Worm (Caenorhabditis elegans) whole organism, L4 larva: ENCODE data around the gene R12H7.4.

ENCODE experiments used
- F10B5.3 ChIP-seq: sonication (generic microtip); optimal IDR thresholded peaks from 2 replicates; lab custom pipeline; 2016; ENCODE audit warnings: mild to moderate bottlenecking, missing genetic modification characterization, missing compliant biosample characterization
- F26F4.8 ChIP-seq: fragments of 200-800 bp; sonication (Bioruptor generic); conservative IDR thresholded peaks from 2 replicates; pipeline ENCODE4 v1.3.6; 2022; ENCODE audit warnings: missing genetic modification characterization, missing compliant biosample characterization
- F37D6.2 ChIP-seq: sonication (generic microtip); optimal IDR thresholded peaks from 2 replicates; lab custom pipeline; 2016; ENCODE audit warnings: mild to moderate bottlenecking, missing genetic modification characterization, missing compliant biosample characterization
- R02D3.7 ChIP-seq: fragments of 150-350 bp; sonication (generic microtip); optimal IDR thresholded peaks from 3 replicates; lab custom pipeline; 2014; ENCODE audit warnings: missing biosample characterization, missing genetic modification characterization
- Y48G9A.11 ChIP-seq: fragments of 200-800 bp; sonication (Bioruptor generic); IDR thresholded peaks from 2 replicates; pipeline ENCODE4 v1.3.6; 2022; ENCODE audit warnings: missing genetic modification reagents, missing genetic modification characterization, missing compliant biosample characterization
- aha-1 ChIP-seq: fragments of 150-350 bp; peaks from one replicate; lab custom pipeline; 2014; ENCODE audit warnings: missing biosample characterization, missing genetic modification characterization
- ama-1 ChIP-seq: fragments of 150-350 bp; optimal IDR thresholded peaks from 2 replicates; lab custom pipeline; 2014; ENCODE audit warnings: inconsistent platforms, mixed read lengths
- ceh-28 ChIP-seq: fragments of 150-350 bp; optimal IDR thresholded peaks from 2 replicates; lab custom pipeline; 2014; ENCODE audit warnings: missing biosample characterization, missing genetic modification reagents, missing genetic modification characterization
- ces-1 ChIP-seq: fragments of 150-350 bp; sonication (generic microtip); optimal IDR thresholded peaks from 4 replicates; lab custom pipeline; 2014; ENCODE audit warnings: missing biosample characterization, missing genetic modification reagents, missing genetic modification characterization
- cey-2 ChIP-seq: sonication (generic microtip); optimal IDR thresholded peaks from 3 replicates; lab custom pipeline; 2017; ENCODE audit warnings: missing genetic modification characterization, mild to moderate bottlenecking, missing compliant biosample characterization, antibody characterized with exemption, borderline replicate concordance; ENCODE audit not compliant: insufficient read depth
- ctbp-1 ChIP-seq: fragments of 200-800 bp; sonication (Bioruptor generic); IDR thresholded peaks from 2 replicates; pipeline ENCODE4 v1.3.6; 2022; ENCODE audit warnings: missing genetic modification reagents, missing genetic modification characterization, missing compliant biosample characterization
- daf-12 ChIP-seq: fragments of 150-350 bp; optimal IDR thresholded peaks from 2 replicates; lab custom pipeline; 2014; ENCODE audit warnings: missing biosample characterization, missing genetic modification reagents, missing genetic modification characterization
- dmd-9 ChIP-seq: fragments of 200-800 bp; sonication (Bioruptor generic); IDR thresholded peaks from 2 replicates; pipeline ENCODE4 v1.3.6; 2022; ENCODE audit warnings: missing genetic modification reagents, missing genetic modification characterization, missing compliant biosample characterization
- hlh-11 ChIP-seq: fragments of 200-800 bp; sonication (Bioruptor generic); optimal IDR thresholded peaks from 2 replicates; lab custom pipeline; 2018; ENCODE audit warnings: mild to moderate bottlenecking, missing genetic modification characterization, missing compliant biosample characterization
- hlh-30 ChIP-seq: sonication (generic microtip); optimal IDR thresholded peaks from 2 replicates; lab custom pipeline; 2017; ENCODE audit warnings: antibody characterized with exemption, mild to moderate bottlenecking, missing genetic modification characterization, missing compliant biosample characterization; ENCODE audit not compliant: insufficient read depth
- hmg-1.1 ChIP-seq: fragments of 200-800 bp; sonication (Bioruptor generic); IDR thresholded peaks from 2 replicates; pipeline ENCODE4 v1.3.6; 2022; ENCODE audit warnings: missing genetic modification reagents, missing genetic modification characterization, missing compliant biosample characterization
- lim-7 ChIP-seq: fragments of 200-800 bp; sonication (Bioruptor generic); IDR thresholded peaks from 2 replicates; pipeline ENCODE4 v1.3.6; 2022; ENCODE audit warnings: missing genetic modification characterization, missing compliant biosample characterization
- lin-1 ChIP-seq: fragments of 200-800 bp; sonication (Bioruptor generic); IDR thresholded peaks from 2 replicates; pipeline ENCODE4 v1.3.6; 2022; ENCODE audit warnings: missing genetic modification reagents, missing genetic modification characterization, missing compliant biosample characterization
- lsy-2 ChIP-seq, 2 experiments: fragments of 150-350 bp in 1 of 2; sonication (generic microtip) in 1 of 2; optimal IDR thresholded peaks; 2 replicates each; lab custom pipeline; 2014 to 2017; ENCODE audit warnings: missing biosample characterization in 2 of 2, missing genetic modification characterization in 2 of 2
- mdl-1 ChIP-seq, 2 experiments: fragments of 150-350 bp in 1 of 2; sonication (generic microtip) in 1 of 2; optimal IDR thresholded peaks; 2 replicates each; lab custom pipeline; 2014 to 2017; ENCODE audit warnings: missing biosample characterization in 2 of 2, missing genetic modification characterization in 2 of 2
- mep-1 ChIP-seq: fragments of 150-350 bp; sonication (generic microtip); optimal IDR thresholded peaks from 3 replicates; lab custom pipeline; 2014; ENCODE audit warnings: missing biosample characterization, missing genetic modification characterization
- mxl-2 ChIP-seq: fragments of 200-800 bp; sonication (Bioruptor generic); conservative IDR thresholded peaks from 2 replicates; pipeline ENCODE4 v1.3.6; 2022; ENCODE audit warnings: missing genetic modification reagents, missing genetic modification characterization, missing compliant biosample characterization
- nhr-11 ChIP-seq: fragments of 150-350 bp; optimal IDR thresholded peaks from 2 replicates; lab custom pipeline; 2014; ENCODE audit warnings: missing biosample characterization, missing genetic modification characterization
- nhr-111 ChIP-seq: fragments of 200-800 bp; sonication (Bioruptor generic); optimal IDR thresholded peaks from 2 replicates; lab custom pipeline; 2018; ENCODE audit warnings: mild to moderate bottlenecking, missing genetic modification characterization, missing compliant biosample characterization
- nhr-25 ChIP-seq: sonication (generic microtip); optimal IDR thresholded peaks from 2 replicates; lab custom pipeline; 2017; ENCODE audit warnings: missing genetic modification characterization, mild to moderate bottlenecking, missing compliant biosample characterization, antibody characterized with exemption, moderate library complexity, borderline replicate concordance; ENCODE audit not compliant: insufficient read depth
- php-3 ChIP-seq: fragments of 200-800 bp; sonication (Bioruptor generic); IDR thresholded peaks from 2 replicates; pipeline ENCODE4 v1.3.6; 2022; ENCODE audit warnings: missing genetic modification reagents, missing genetic modification characterization, missing compliant biosample characterization
- pqm-1 ChIP-seq: sonication (generic microtip); optimal IDR thresholded peaks from 2 replicates; lab custom pipeline; 2017; ENCODE audit warnings: missing biosample characterization, missing genetic modification characterization
- rbr-2 ChIP-seq: sonication (generic microtip); optimal IDR thresholded peaks from 2 replicates; lab custom pipeline; 2016; ENCODE audit warnings: missing genotype, missing genetic modification characterization, missing compliant biosample characterization
- snpc-1.2 ChIP-seq: fragments of 200-800 bp; sonication (Bioruptor generic); IDR thresholded peaks from 2 replicates; pipeline ENCODE4 v1.3.6; 2022; ENCODE audit warnings: missing genetic modification reagents, missing genetic modification characterization, missing compliant biosample characterization
- tag-97 ChIP-seq: fragments of 200-800 bp; sonication (Bioruptor generic); IDR thresholded peaks from 2 replicates; pipeline ENCODE4 v1.3.6; 2022; ENCODE audit warnings: missing genetic modification characterization, missing compliant biosample characterization
- unc-130 ChIP-seq: sonication (generic microtip); optimal IDR thresholded peaks from 2 replicates; lab custom pipeline; 2016; ENCODE audit warnings: missing genetic modification reagents, missing genetic modification characterization, missing compliant biosample characterization
- unc-62 ChIP-seq, 3 experiments: fragments of 150-350 bp in 1 of 3; sonication (generic microtip); optimal IDR thresholded peaks in 2 of 3; peaks in 1 of 3; 1 replicate in 1 of 3; 2 replicates in 2 of 3; lab custom pipeline; 2014 to 2017; ENCODE audit warnings: missing biosample characterization in 3 of 3, missing genetic modification characterization in 3 of 3, missing genetic modification reagents in 3 of 3, missing genotype in 1 of 3
- vab-7 ChIP-seq: fragments of 200-800 bp; sonication (Bioruptor generic); IDR thresholded peaks from 2 replicates; pipeline ENCODE4 v1.3.6; 2022; ENCODE audit warnings: missing genetic modification reagents, missing genetic modification characterization, missing compliant biosample characterization
- zip-11 ChIP-seq: fragments of 200-800 bp; sonication (Bioruptor generic); IDR thresholded peaks from 2 replicates; pipeline ENCODE4 v1.3.6; 2022; ENCODE audit warnings: missing genetic modification characterization, missing compliant biosample characterization
- zip-2 ChIP-seq: fragments of 150-350 bp; optimal IDR thresholded peaks from 2 replicates; lab custom pipeline; 2014; ENCODE audit warnings: missing biosample characterization, missing genetic modification characterization
- ztf-11 ChIP-seq: fragments of 150-350 bp; optimal IDR thresholded peaks from 2 replicates; lab custom pipeline; 2014; ENCODE audit warnings: missing biosample characterization, missing genetic modification characterization

R12H7.4 gene

DNA sequence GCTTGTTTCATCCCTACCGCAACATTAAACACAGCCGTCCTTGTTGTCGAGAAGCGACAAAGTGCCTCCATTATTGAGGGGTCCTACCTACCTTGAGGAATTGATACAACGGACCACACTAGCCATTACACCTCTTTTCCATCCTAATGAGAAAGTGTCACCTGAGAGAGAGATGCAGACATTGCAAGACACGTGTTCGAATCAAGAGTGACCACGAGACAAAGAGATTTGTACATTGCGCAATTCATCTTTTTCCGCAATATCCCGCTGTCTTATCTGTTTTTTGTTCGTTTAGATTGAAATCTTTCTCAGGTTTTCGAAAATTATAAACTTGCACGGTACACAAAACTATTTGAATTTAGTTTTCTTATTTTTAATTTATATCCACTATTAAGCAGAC is 47.8 kb upstream of the R12H7.4 start (continued):
- TF ChIP-seq unc-130 (GFP tag; lab: Kevin White, UChicago) (no peak), R02D3.7 (no peak), ces-1 (no peak)

DNA sequence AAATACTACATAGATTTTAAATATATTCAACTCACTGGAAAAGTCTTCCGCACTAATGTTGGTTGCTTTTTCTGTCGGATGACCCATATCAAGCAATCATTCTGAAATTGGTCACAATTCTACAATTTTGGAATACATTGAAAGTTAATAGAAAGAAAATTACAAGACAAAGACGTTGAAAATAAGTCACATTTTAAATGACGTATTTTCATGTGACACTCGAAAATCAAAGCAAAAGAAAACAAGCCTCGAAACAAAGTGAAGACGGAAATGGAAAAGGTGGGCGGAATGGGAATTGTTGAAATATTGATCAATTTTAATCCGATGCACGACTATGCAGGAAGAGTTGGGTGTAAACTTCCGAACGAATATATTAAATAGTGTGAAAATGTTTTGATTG is 46.9 kb upstream of the R12H7.4 start, which contains the start of gene mob-2:
mob-2 (minus strand) TSS at position 101 of the 400 bp plus-strand sequence.
- peak; percentile 86 for TF ChIP-seq aha-1 (tag; lab: Kevin White, UChicago)
- no peak for TF ChIP-seq F26F4.8 (GFP tag; lab: Robert Waterston, UW)
- TF ChIP-seq mep-1 (tag; lab: Kevin White, UChicago): no peak
- TF ChIP-seq hlh-30 (tag; lab: Kevin White, UChicago): peak; percentile 41

DNA sequence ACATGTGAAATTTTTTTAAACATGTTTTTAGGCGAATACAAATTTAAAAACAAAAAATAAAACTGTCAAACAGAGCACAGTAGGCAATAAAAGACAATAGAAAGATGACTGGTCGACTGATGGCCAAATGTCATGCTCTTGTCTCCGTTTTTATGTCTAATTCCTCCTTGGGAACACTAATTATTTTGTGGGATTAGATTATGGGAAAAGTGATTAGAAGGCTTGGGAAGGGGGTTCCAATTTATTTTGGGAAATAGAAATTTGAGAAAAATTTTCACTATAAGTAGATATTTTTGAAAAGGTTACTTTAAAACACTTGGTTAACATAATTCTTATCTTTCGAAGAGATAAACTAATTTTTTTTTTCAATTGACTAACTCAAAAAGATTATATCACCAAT is 46.1 kb upstream of the R12H7.4 start:
- TF ChIP-seq lin-1 (GFP tag; lab: Robert Waterston, UW) (no peak), lim-7 (GFP tag; lab: Robert Waterston, UW) (no peak), nhr-25 (tag; lab: Kevin White, UChicago) (no peak), pqm-1 (no peak), nhr-111 (GFP tag; lab: Kevin White, UChicago) (no peak), cey-2 (tag; lab: Kevin White, UChicago) (no peak), lsy-2 (tag; optimal IDR thresholded peaks at IDR 0.05; lab: Kevin White, UChicago) (no peak), ztf-11 (tag; lab: Kevin White, UChicago) (no peak), ceh-28 (no peak), vab-7 (GFP tag; lab: Robert Waterston, UW) (no peak), F26F4.8 (GFP tag; lab: Robert Waterston, UW) (no peak), tag-97 (GFP tag; lab: Robert Waterston, UW) (no peak), F10B5.3 (no peak), php-3 (GFP tag; lab: Robert Waterston, UW) (no peak), snpc-1.2 (GFP tag; lab: Robert Waterston, UW) (no peak), zip-11 (GFP tag; lab: Robert Waterston, UW) (no peak), hlh-11 (tag; lab: Kevin White, UChicago) (no peak), zip-2 (no peak)

DNA sequence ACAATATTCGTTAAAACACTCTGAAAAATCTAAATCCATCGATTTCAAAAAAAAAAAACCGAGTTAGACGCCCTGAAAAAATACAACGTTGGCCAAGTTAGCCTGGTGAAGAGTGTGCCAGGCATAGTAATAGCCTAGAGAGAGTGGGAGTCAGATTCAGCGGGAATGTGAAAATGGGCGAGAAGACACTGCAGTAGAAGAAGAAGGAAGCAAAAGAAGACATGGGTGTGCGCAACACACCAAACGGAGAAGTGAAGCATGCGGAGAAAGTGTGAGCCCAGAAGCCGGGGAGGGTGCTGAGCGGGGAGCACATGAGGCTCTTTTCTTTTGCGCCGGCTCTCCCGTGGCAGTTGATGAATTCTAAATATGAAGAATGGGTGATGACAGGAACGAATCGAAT is 45.7 kb upstream of the R12H7.4 start:
- TF ChIP-seq ama-1 (lab: Kevin White, UChicago) (no peak), aha-1 (tag; lab: Kevin White, UChicago) (peak; percentile 94), rbr-2 (peak; percentile 17), dmd-9 (no peak), ctbp-1 (GFP tag; lab: Robert Waterston, UW) (0 out of 2 replicates have a peak, but pooled peaks have one; percentile 11), F37D6.2 (tag; lab: Kevin White, UChicago) (peak; percentile 2), daf-12 (tag; lab: Kevin White, UChicago) (no peak), mdl-1 (tag; optimal IDR thresholded peaks at IDR 0.05; lab: Kevin White, UChicago) (peak in 1 of 2 experiments; percentile 14), hlh-30 (tag; lab: Kevin White, UChicago) (peak; percentile 66), hmg-1.1 (GFP tag; lab: Robert Waterston, UW) (peak; percentile 59), nhr-11 (peak; percentile 22)

DNA sequence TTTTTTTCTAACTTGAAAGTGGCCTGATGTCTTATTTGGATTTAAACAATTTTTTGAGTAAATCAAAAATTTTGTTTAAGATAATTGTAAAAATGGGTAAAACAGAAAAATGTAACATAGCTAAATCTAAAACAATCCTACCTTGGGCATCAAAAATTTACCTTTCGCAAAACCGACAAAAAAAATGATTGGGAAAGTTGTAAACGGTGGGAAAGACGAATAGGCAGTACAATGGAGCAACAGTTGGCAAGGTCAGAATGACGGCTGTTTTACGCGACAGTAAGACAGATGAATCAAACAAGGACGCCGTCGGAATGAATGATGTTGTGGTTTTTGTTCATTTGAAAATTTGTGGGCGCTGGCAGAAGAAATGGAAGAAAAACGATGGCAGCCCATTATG is 42.5 kb upstream of the R12H7.4 start:
- TF ChIP-seq Y48G9A.11 (GFP tag; lab: Robert Waterston, UW): no peak
- TF ChIP-seq daf-12 (tag; lab: Kevin White, UChicago): no peak
- TF ChIP-seq ztf-11 (tag; lab: Kevin White, UChicago): no peak
- no peak for TF ChIP-seq unc-62 (GFP tag; optimal IDR thresholded peaks at IDR 0.05 in 1 of 2; lab: Kevin White, UChicago)
- no peak for TF ChIP-seq unc-62 (tag; optimal IDR thresholded peaks at IDR 0.05; lab: Kevin White, UChicago)
- TF ChIP-seq mxl-2: no peak
